Fruit fly (Drosophila melanogaster): ENCODE measurements around the gene ChAT.

ChAT gene

DNA sequence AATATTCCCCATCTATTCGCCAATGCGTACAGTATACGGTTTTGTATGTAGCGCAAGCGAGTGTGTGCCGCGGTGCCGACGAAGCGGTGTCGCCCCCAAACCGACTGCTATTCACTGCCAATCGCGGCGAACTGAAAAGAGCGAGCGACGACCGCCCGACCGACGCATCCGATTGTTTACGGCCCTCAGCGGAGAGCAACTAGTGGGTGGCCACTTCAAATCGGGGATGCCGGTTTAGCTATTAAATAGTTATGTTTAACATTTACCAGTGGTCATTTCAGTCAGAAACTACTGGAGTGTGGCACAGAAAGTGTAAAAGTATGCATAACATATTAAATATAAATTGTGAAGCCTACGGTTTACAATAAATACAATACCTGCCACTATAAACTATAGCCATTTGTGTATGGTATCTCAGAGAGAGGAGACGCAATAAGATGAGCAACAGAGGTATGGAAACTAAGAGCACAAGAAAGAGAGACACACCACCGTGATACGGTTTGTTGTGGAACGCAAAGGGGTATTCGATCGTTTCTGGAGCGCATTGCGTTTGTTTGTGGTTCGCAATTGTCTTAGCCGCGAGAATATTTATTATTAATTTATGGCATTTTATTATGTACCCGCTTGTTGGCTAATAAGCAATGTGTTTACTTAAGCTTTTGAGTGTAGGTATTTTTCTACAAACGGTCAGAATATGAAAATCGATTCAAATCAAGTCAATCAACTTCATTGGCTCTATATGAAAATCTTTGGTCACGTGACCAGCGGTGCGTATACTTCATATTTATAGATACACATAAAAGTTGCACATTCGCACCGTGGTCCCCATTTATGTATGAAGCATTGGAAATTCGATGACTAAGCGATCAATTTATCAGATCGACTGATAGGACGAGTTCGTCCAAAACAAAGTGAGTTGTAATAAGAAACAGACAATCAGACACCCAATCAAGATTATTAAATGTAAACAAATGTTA is 35.0 kb downstream of the ChAT start (continued):
- TF ChIP-seq CG7987 (GFP tag; optimal IDR thresholded peaks at IDR 0.05) = peak; percentile 35
- TF ChIP-seq tll (GFP tag; optimal IDR thresholded peaks at IDR 0.05) = no peak
- TF ChIP-seq unc-4 (GFP tag; IDR thresholded peaks at IDR 0.05; ENCODE audit: partially characterized antibody) = no peak; the same call in 1 of the 2 replicates
- TF ChIP-seq toy (GFP tag; IDR thresholded peaks at IDR 0.05) = no peak; the same call in 1 of the 2 replicates
- no peak for TF ChIP-seq CG17328 (GFP tag; IDR thresholded peaks at IDR 0.05)
- no peak for TF ChIP-seq ewg (GFP tag; optimal IDR thresholded peaks at IDR 0.05)
- peak; percentile 30 for TF ChIP-seq CG13296 (GFP tag; optimal IDR thresholded peaks at IDR 0.05)
- no peak for TF ChIP-seq CG4360 (GFP tag; IDR thresholded peaks at IDR 0.05)
- TF ChIP-seq CG14667 (GFP tag; IDR thresholded peaks at IDR 0.05) = no peak
- no peak for TF ChIP-seq CG32772 (GFP tag; IDR thresholded peaks at IDR 0.05)
- TF ChIP-seq so (GFP tag; IDR thresholded peaks at IDR 0.05) = 0 out of 3 replicates have a peak, but pooled peaks have one; percentile 37
- no peak for TF ChIP-seq dysf (GFP tag; IDR thresholded peaks at IDR 0.05)
- TF ChIP-seq H2.0 (GFP tag; IDR thresholded peaks at IDR 0.05) = 0 out of 2 replicates have a peak, but pooled peaks have one; percentile 6
- no peak for TF ChIP-seq zen (tag; optimal IDR thresholded peaks at IDR 0.05)
- no peak for TF ChIP-seq Max (GFP tag; optimal IDR thresholded peaks at IDR 0.05)
- TF ChIP-seq NC2α (GFP tag; optimal IDR thresholded peaks at IDR 0.05) = no peak
- no peak for TF ChIP-seq CG18262 (tag; optimal IDR thresholded peaks at IDR 0.05)
- TF ChIP-seq dimm (GFP tag; IDR thresholded peaks at IDR 0.05) = no peak
- TF ChIP-seq Hsf (GFP tag; optimal IDR thresholded peaks at IDR 0.05) = no peak
- TF ChIP-seq CG8089 (GFP tag; optimal IDR thresholded peaks at IDR 0.05) = no peak
- no peak for TF ChIP-seq CG14441 (GFP tag; IDR thresholded peaks at IDR 0.05)
- no peak for TF ChIP-seq Gsc (GFP tag; IDR thresholded peaks at IDR 0.05)
- TF ChIP-seq vvl (GFP tag; IDR thresholded peaks at IDR 0.05) = peak; percentile 36; the same call in 1 of the 2 replicates
- no peak for TF ChIP-seq gce (GFP tag; IDR thresholded peaks at IDR 0.05)
- TF ChIP-seq CG9932 (GFP tag; IDR thresholded peaks at IDR 0.05) = peak; percentile 37; the same call in 1 of the 2 replicates
- TF ChIP-seq bab2 (GFP tag; optimal IDR thresholded peaks at IDR 0.05) = no peak
- TF ChIP-seq stc (GFP tag; IDR thresholded peaks at IDR 0.05) = no peak
- no peak for TF ChIP-seq CG17385 (GFP tag; optimal IDR thresholded peaks at IDR 0.05)
- TF ChIP-seq CG30431 (GFP tag; optimal IDR thresholded peaks at IDR 0.05) = no peak
- peak; percentile 28 for TF ChIP-seq nom (GFP tag; optimal IDR thresholded peaks at IDR 0.05)
- no peak for TF ChIP-seq CG12219 (GFP tag; optimal IDR thresholded peaks at IDR 0.05)
- TF ChIP-seq Bteb2 (GFP tag; optimal IDR thresholded peaks at IDR 0.05) = no peak
- no peak for TF ChIP-seq CG15479 (GFP tag; optimal IDR thresholded peaks at IDR 0.05)
- peak; percentile 62 for TF ChIP-seq sr (GFP tag; IDR thresholded peaks at IDR 0.05)
- TF ChIP-seq CG17829 (tag; optimal IDR thresholded peaks at IDR 0.05) = no peak
- TF ChIP-seq esg (GFP tag; conservative IDR thresholded peaks at IDR 0.05) = no peak
- TF ChIP-seq Nf-YC (tag; optimal IDR thresholded peaks at IDR 0.05) = peak; percentile 67
- no peak for TF ChIP-seq dpn (GFP tag; optimal IDR thresholded peaks at IDR 0.05)
- no peak for TF ChIP-seq CG11085 (GFP tag; IDR thresholded peaks at IDR 0.05)
- no peak for TF ChIP-seq CG13775 (GFP tag; optimal IDR thresholded peaks at IDR 0.05)
- TF ChIP-seq CG6272 (GFP tag; IDR thresholded peaks at IDR 0.05) = peak; percentile 28; the same call in 1 of the 2 replicates
- TF ChIP-seq CG7786 (GFP tag; optimal IDR thresholded peaks at IDR 0.05) = no peak
- no peak for TF ChIP-seq Myb (GFP tag; optimal IDR thresholded peaks at IDR 0.05)
- no peak for TF ChIP-seq Doc3 (GFP tag; IDR thresholded peaks at IDR 0.05; ENCODE audit: partially characterized antibody)
- peak; percentile 46; the same call in 2 of the 3 replicates for TF ChIP-seq Opbp (GFP tag; IDR thresholded peaks at IDR 0.05; ENCODE audit: partially characterized antibody)
- no peak for TF ChIP-seq CG3281 (GFP tag; optimal IDR thresholded peaks at IDR 0.05)
- no peak for TF ChIP-seq CG2889 (GFP tag; IDR thresholded peaks at IDR 0.05)
- no peak for TF ChIP-seq Usf (GFP tag; optimal IDR thresholded peaks at IDR 0.05)
- no peak for TF ChIP-seq dati (GFP tag; IDR thresholded peaks at IDR 0.05)

Measured in whole organism, embryonic.